Fruit fly (Drosophila melanogaster): Measurements from ENCODE around the gene asl.

asl gene

dm6 chr3R:5653887-5654286 lies 47.5 kb upstream of the asl start:
- TF ChIP-seq Hnf4 (GFP tag; optimal IDR thresholded peaks at IDR 0.05) (no peak), pan (optimal IDR thresholded peaks at IDR 0.05) (no peak), dl (GFP tag; optimal IDR thresholded peaks at IDR 0.05; ENCODE audit: insufficient read depth in 1 of 2, partially characterized antibody in 2 of 2) (no peak), GATAd (GFP tag; optimal IDR thresholded peaks at IDR 0.05) (no peak)

- no peak for TF ChIP-seq Abd-B (GFP tag; optimal IDR thresholded peaks at IDR 0.05)
- TF ChIP-seq lola (GFP tag; optimal IDR thresholded peaks at IDR 0.05), result no peak
- no peak for TF ChIP-seq usp (GFP tag; optimal IDR thresholded peaks at IDR 0.05)
- TF ChIP-seq dl (GFP tag; optimal IDR thresholded peaks at IDR 0.05; ENCODE audit: insufficient read depth in 1 of 2, partially characterized antibody in 2 of 2), result no peak
- peak; percentile 66 for TF ChIP-seq Dfd (GFP tag; optimal IDR thresholded peaks at IDR 0.05)
- no peak for TF ChIP-seq psq (GFP tag; optimal IDR thresholded peaks at IDR 0.05)
- TF ChIP-seq sage (GFP tag; optimal IDR thresholded peaks at IDR 0.05), result no peak
- TF ChIP-seq Hnf4 (GFP tag; optimal IDR thresholded peaks at IDR 0.05), result no peak
These were observed 43.6 kb upstream of the asl start for dm6 chr3R:5649903-5650302.

dm6 chr3R:5648569-5649476 lies 42.5 kb upstream of the asl start, which contains the start of the genes MTA1-like and Sec23:
Gene MTA1-like, minus strand, starts transcription at chr3R:5648738.
Gene Sec23, plus strand, starts transcription at chr3R:5649065.
- TF ChIP-seq Dfd (GFP tag; optimal IDR thresholded peaks at IDR 0.05) (no peak), Hnf4 (GFP tag; optimal IDR thresholded peaks at IDR 0.05) (peak; percentile 76), Rel (GFP tag; optimal IDR thresholded peaks at IDR 0.05) (peak; percentile 71), Rel (tag; optimal IDR thresholded peaks at IDR 0.05) (peak; percentile 9), Abd-B (GFP tag; optimal IDR thresholded peaks at IDR 0.05) (no peak), brk (GFP tag; optimal IDR thresholded peaks at IDR 0.05) (peak; percentile 39), usp (GFP tag; optimal IDR thresholded peaks at IDR 0.05) (no peak), Mio (GFP tag; optimal IDR thresholded peaks at IDR 0.05) (no peak), h (GFP tag; optimal IDR thresholded peaks at IDR 0.05) (peak; percentile 48), pan (optimal IDR thresholded peaks at IDR 0.05) (no peak), rgr (GFP tag; optimal IDR thresholded peaks at IDR 0.05) (peak; percentile 70), GATAd (GFP tag; optimal IDR thresholded peaks at IDR 0.05) (no peak), psq (GFP tag; optimal IDR thresholded peaks at IDR 0.05) (peak; percentile 63), HLH106 (tag; optimal IDR thresholded peaks at IDR 0.05) (peak; percentile 72), sage (GFP tag; optimal IDR thresholded peaks at IDR 0.05) (peak; percentile 35), dmrt93B (GFP tag; optimal IDR thresholded peaks at IDR 0.05) (peak; percentile 54), Jra (GFP tag; optimal IDR thresholded peaks at IDR 0.05) (peak; percentile 19), foxo (GFP tag; optimal IDR thresholded peaks at IDR 0.05) (peak in 1 of 2 experiments; percentile 74), woc (GFP tag; optimal IDR thresholded peaks at IDR 0.05) (peak; percentile 66), Hr83 (GFP tag; optimal IDR thresholded peaks at IDR 0.05; ENCODE audit: poor library complexity, severe bottlenecking) (peak; percentile 5), Sp1 (GFP tag; optimal IDR thresholded peaks at IDR 0.05) (peak; percentile 54), dsf (GFP tag; optimal IDR thresholded peaks at IDR 0.05; ENCODE audit: borderline replicate concordance) (peak; percentile 48), fru (GFP tag; optimal IDR thresholded peaks at IDR 0.05) (peak; percentile 36), ey (GFP tag; optimal IDR thresholded peaks at IDR 0.05) (peak; percentile 52), br (GFP tag; optimal IDR thresholded peaks at IDR 0.05) (peak; percentile 26), OdsH (GFP tag; optimal IDR thresholded peaks at IDR 0.05) (peak; percentile 24), CG9705 (GFP tag; optimal IDR thresholded peaks at IDR 0.05) (peak; percentile 33), sv (GFP tag; optimal IDR thresholded peaks at IDR 0.05) (peak; percentile 33), Vsx2 (GFP tag; optimal IDR thresholded peaks at IDR 0.05; ENCODE audit: partially characterized antibody) (no peak), Myc (optimal IDR thresholded peaks at IDR 0.05) (peak; percentile 0), CrebA (GFP tag; optimal IDR thresholded peaks at IDR 0.05; ENCODE audit: borderline replicate concordance) (no peak)
